Fruit fly (Drosophila melanogaster) whole organism, prepupa: ENCODE measurements around the gene Ldh.
A peak's percentile ranks its signal among the peaks of the same experiment; 100 is the strongest.

ENCODE experiments used
- CG10631 ChIP-seq: fragments of 200-800 bp; sonication (Bioruptor generic); optimal IDR thresholded peaks from 2 replicates; lab custom pipeline; 2016; ENCODE audit warnings: missing biosample characterization, missing genetic modification characterization
- CG10669 ChIP-seq: fragments of 200-800 bp; sonication (Bioruptor generic); optimal IDR thresholded peaks from 3 replicates; lab custom pipeline; 2018; ENCODE audit warnings: missing biosample characterization, mild to moderate bottlenecking, missing genetic modification characterization, moderate library complexity
- CG11294 ChIP-seq: fragments of 200-800 bp; sonication (Bioruptor generic); IDR thresholded peaks from 2 replicates; pipeline ENCODE4 v1.3.6; 2022; ENCODE audit warnings: missing biosample characterization, missing genetic modification characterization
- CG11762 ChIP-seq: fragments of 200-800 bp; sonication (Bioruptor generic); optimal IDR thresholded peaks from 3 replicates; lab custom pipeline; 2016; ENCODE audit warnings: missing biosample characterization, missing genetic modification characterization; ENCODE audit not compliant: insufficient read depth
- CG11902 ChIP-seq: fragments of 200-800 bp; sonication (Bioruptor generic); optimal IDR thresholded peaks from 3 replicates; lab custom pipeline; 2016; ENCODE audit warnings: missing biosample characterization, missing genetic modification characterization
- CG15336 ChIP-seq: fragments of 200-800 bp; sonication (Bioruptor generic); IDR thresholded peaks from 2 replicates; pipeline ENCODE4 v1.3.6; 2022; ENCODE audit warnings: missing biosample characterization, missing genetic modification characterization
- CG16779 ChIP-seq: fragments of 200-800 bp; sonication (Bioruptor generic); optimal IDR thresholded peaks from 3 replicates; lab custom pipeline; 2017; ENCODE audit warnings: missing biosample characterization, mild to moderate bottlenecking, missing genetic modification characterization
- CG3032 ChIP-seq: fragments of 200-800 bp; optimal IDR thresholded peaks from 2 replicates; lab custom pipeline; 2019; ENCODE audit warnings: missing biosample characterization, mild to moderate bottlenecking, missing genetic modification characterization, moderate library complexity
- CG31627 ChIP-seq: fragments of 200-800 bp; sonication (Bioruptor generic); optimal IDR thresholded peaks from 3 replicates; lab custom pipeline; 2016; ENCODE audit warnings: missing biosample characterization, missing genetic modification characterization
- CG32006 ChIP-seq: fragments of 200-800 bp; sonication (Bioruptor generic); optimal IDR thresholded peaks from 3 replicates; lab custom pipeline; 2017; ENCODE audit warnings: missing biosample characterization, mild to moderate bottlenecking, missing genetic modification characterization
- CG34406 ChIP-seq: fragments of 200-800 bp; sonication (Bioruptor generic); optimal IDR thresholded peaks from 3 replicates; lab custom pipeline; 2016; ENCODE audit warnings: missing biosample characterization, missing genetic modification characterization
- CG4318 ChIP-seq: fragments of 200-800 bp; sonication (Bioruptor generic); optimal IDR thresholded peaks from 3 replicates; lab custom pipeline; 2017; ENCODE audit warnings: missing biosample characterization, mild to moderate bottlenecking, missing genetic modification characterization
- CG6276 ChIP-seq: fragments of 200-800 bp; sonication (Bioruptor generic); optimal IDR thresholded peaks from 2 replicates; lab custom pipeline; 2017; ENCODE audit warnings: missing biosample characterization, mild to moderate bottlenecking, missing genetic modification characterization
- CG6792 ChIP-seq: fragments of 200-800 bp; sonication (Bioruptor generic); optimal IDR thresholded peaks from 3 replicates; lab custom pipeline; 2016; ENCODE audit warnings: missing biosample characterization, missing genetic modification characterization
- CG6808 ChIP-seq: fragments of 200-800 bp; sonication (Bioruptor generic); optimal IDR thresholded peaks from 3 replicates; lab custom pipeline; 2017; ENCODE audit warnings: missing biosample characterization, missing genetic modification characterization, mild to moderate bottlenecking, moderate library complexity, missing genetic modification reagents
- CG7368 ChIP-seq: fragments of 200-800 bp; sonication (Bioruptor generic); optimal IDR thresholded peaks from 3 replicates; lab custom pipeline; 2016; ENCODE audit warnings: missing biosample characterization, missing genetic modification characterization
- CG8119 ChIP-seq: fragments of 200-800 bp; sonication (Bioruptor generic); IDR thresholded peaks from 3 replicates; pipeline ENCODE4 v1.3.6; 2022; ENCODE audit warnings: missing biosample characterization, missing genetic modification characterization
- CG8319 ChIP-seq: fragments of 200-800 bp; sonication (Bioruptor generic); optimal IDR thresholded peaks from 3 replicates; lab custom pipeline; 2016; ENCODE audit warnings: missing biosample characterization, missing genetic modification characterization
- CG8632 ChIP-seq: fragments of 200-800 bp; sonication (Bioruptor generic); optimal IDR thresholded peaks from 3 replicates; lab custom pipeline; 2016; ENCODE audit warnings: missing biosample characterization, missing genetic modification characterization
- CG9139 ChIP-seq: fragments of 200-800 bp; sonication (Bioruptor generic); optimal IDR thresholded peaks from 3 replicates; lab custom pipeline; 2017; ENCODE audit warnings: missing biosample characterization, mild to moderate bottlenecking, missing genetic modification characterization
- Eip75B ChIP-seq: fragments of 200-800 bp; sonication (Bioruptor generic); optimal IDR thresholded peaks from 3 replicates; lab custom pipeline; 2016; ENCODE audit warnings: missing biosample characterization, missing genetic modification characterization
- Eip78C ChIP-seq: fragments of 200-800 bp; sonication (Bioruptor generic); peaks from one replicate; lab custom pipeline; 2016; ENCODE audit warnings: missing biosample characterization, missing genetic modification characterization
- Eip93F ChIP-seq: fragments of 200-800 bp; sonication (Bioruptor generic); optimal IDR thresholded peaks from 2 replicates; lab custom pipeline; 2016; ENCODE audit warnings: missing biosample characterization, mild to moderate bottlenecking, missing genetic modification characterization
- Ets21C ChIP-seq: fragments of 200-800 bp; sonication (Bioruptor generic); optimal IDR thresholded peaks from 3 replicates; lab custom pipeline; 2016; ENCODE audit warnings: missing biosample characterization, missing genetic modification characterization
- Ets96B ChIP-seq: fragments of 200-800 bp; optimal IDR thresholded peaks from 2 replicates; lab custom pipeline; 2019; ENCODE audit warnings: missing biosample characterization, mild to moderate bottlenecking, missing genetic modification characterization, moderate library complexity
- Gug ChIP-seq: fragments of 200-800 bp; sonication (Bioruptor generic); IDR thresholded peaks from 2 replicates; pipeline ENCODE4 v1.3.6; 2022; ENCODE audit warnings: missing biosample characterization, missing genetic modification characterization
- Hr38 ChIP-seq: sonication (Bioruptor generic); optimal IDR thresholded peaks from 2 replicates; lab custom pipeline; 2016; ENCODE audit warnings: missing biosample characterization, missing genetic modification characterization
- Hr39 ChIP-seq: fragments of 200-800 bp; sonication (Bioruptor generic); optimal IDR thresholded peaks from 2 replicates; lab custom pipeline; 2016; ENCODE audit warnings: missing biosample characterization, missing genetic modification characterization
- Hr4 ChIP-seq: fragments of 200-800 bp; sonication (Bioruptor generic); optimal IDR thresholded peaks from 3 replicates; lab custom pipeline; 2016; ENCODE audit warnings: missing biosample characterization, missing genetic modification characterization
- Lpt ChIP-seq: fragments of 200-800 bp; sonication (Bioruptor generic); optimal IDR thresholded peaks from 3 replicates; lab custom pipeline; 2016; ENCODE audit warnings: missing biosample characterization, missing genetic modification characterization
- Met ChIP-seq: fragments of 200-800 bp; sonication (Bioruptor generic); optimal IDR thresholded peaks from 3 replicates; lab custom pipeline; 2016; ENCODE audit warnings: missing biosample characterization, missing genetic modification characterization
- OdsH ChIP-seq: fragments of 200-800 bp; sonication (Bioruptor generic); optimal IDR thresholded peaks from 3 replicates; lab custom pipeline; 2016; ENCODE audit warnings: missing biosample characterization, missing genetic modification characterization
- Smox ChIP-seq: fragments of 200-800 bp; sonication (Bioruptor generic); optimal IDR thresholded peaks from 3 replicates; lab custom pipeline; 2016; ENCODE audit warnings: missing biosample characterization, missing genetic modification characterization
- Sox14 ChIP-seq: fragments of 200-800 bp; sonication (Bioruptor generic); optimal IDR thresholded peaks from 3 replicates; lab custom pipeline; 2016; ENCODE audit warnings: missing biosample characterization, missing genetic modification characterization
- Sox15 ChIP-seq: fragments of 200-800 bp; sonication (Bioruptor generic); optimal IDR thresholded peaks from 3 replicates; lab custom pipeline; 2016; ENCODE audit warnings: missing biosample characterization, missing genetic modification characterization
- achi ChIP-seq: fragments of 200-800 bp; sonication (Bioruptor generic); optimal IDR thresholded peaks from 3 replicates; lab custom pipeline; 2016; ENCODE audit warnings: missing biosample characterization, missing genetic modification characterization
- dac ChIP-seq: fragments of 200-800 bp; sonication (Bioruptor generic); optimal IDR thresholded peaks from 2 replicates; lab custom pipeline; 2017; ENCODE audit warnings: missing biosample characterization, mild to moderate bottlenecking, missing genetic modification characterization
- esn ChIP-seq: fragments of 200-800 bp; sonication (Bioruptor generic); optimal IDR thresholded peaks from 2 replicates; lab custom pipeline; 2016; ENCODE audit warnings: missing biosample characterization, mild to moderate bottlenecking, missing genetic modification characterization, moderate library complexity
- fd59A ChIP-seq: fragments of 200-800 bp; sonication (Bioruptor generic); optimal IDR thresholded peaks from 2 replicates; lab custom pipeline; 2017; ENCODE audit warnings: missing biosample characterization, mild to moderate bottlenecking, missing genetic modification characterization, missing genetic modification reagents
- fd85E ChIP-seq: fragments of 200-800 bp; sonication (Bioruptor generic); optimal IDR thresholded peaks from 3 replicates; lab custom pipeline; 2016; ENCODE audit warnings: missing biosample characterization, missing genetic modification characterization
- fkh ChIP-seq: fragments of 200-800 bp; sonication (Bioruptor generic); optimal IDR thresholded peaks from 3 replicates; lab custom pipeline; 2017; ENCODE audit warnings: missing biosample characterization, mild to moderate bottlenecking, missing genetic modification characterization, moderate library complexity
- lz ChIP-seq: fragments of 200-800 bp; sonication (Bioruptor generic); optimal IDR thresholded peaks from 3 replicates; lab custom pipeline; 2016; ENCODE audit warnings: missing biosample characterization, missing genetic modification characterization
- net ChIP-seq: fragments of 200-800 bp; sonication (Bioruptor generic); optimal IDR thresholded peaks from 3 replicates; lab custom pipeline; 2016; ENCODE audit warnings: missing biosample characterization, missing genetic modification characterization
- pdm3 ChIP-seq: fragments of 200-800 bp; sonication (Bioruptor generic); optimal IDR thresholded peaks from 3 replicates; lab custom pipeline; 2016; ENCODE audit warnings: missing biosample characterization, missing genetic modification characterization
- salr ChIP-seq, 2 experiments: fragments of 200-800 bp; sonication (Bioruptor generic); optimal IDR thresholded peaks; 3 replicates each; lab custom pipeline; 2016 to 2018; ENCODE audit warnings: missing biosample characterization in 2 of 2, missing genetic modification characterization in 2 of 2, mild to moderate bottlenecking in 1 of 2
- svp ChIP-seq: fragments of 200-800 bp; sonication (Bioruptor generic); peaks from one replicate; lab custom pipeline; 2016; ENCODE audit warnings: missing biosample characterization, missing genetic modification characterization
- topi ChIP-seq: fragments of 200-800 bp; sonication (Bioruptor generic); optimal IDR thresholded peaks from 3 replicates; lab custom pipeline; 2016; ENCODE audit warnings: missing biosample characterization, missing genetic modification characterization
- vri ChIP-seq: fragments of 200-800 bp; sonication (Bioruptor generic); optimal IDR thresholded peaks from 3 replicates; lab custom pipeline; 2016; ENCODE audit warnings: missing biosample characterization, mild to moderate bottlenecking, missing genetic modification characterization

The Ldh gene

DNA sequence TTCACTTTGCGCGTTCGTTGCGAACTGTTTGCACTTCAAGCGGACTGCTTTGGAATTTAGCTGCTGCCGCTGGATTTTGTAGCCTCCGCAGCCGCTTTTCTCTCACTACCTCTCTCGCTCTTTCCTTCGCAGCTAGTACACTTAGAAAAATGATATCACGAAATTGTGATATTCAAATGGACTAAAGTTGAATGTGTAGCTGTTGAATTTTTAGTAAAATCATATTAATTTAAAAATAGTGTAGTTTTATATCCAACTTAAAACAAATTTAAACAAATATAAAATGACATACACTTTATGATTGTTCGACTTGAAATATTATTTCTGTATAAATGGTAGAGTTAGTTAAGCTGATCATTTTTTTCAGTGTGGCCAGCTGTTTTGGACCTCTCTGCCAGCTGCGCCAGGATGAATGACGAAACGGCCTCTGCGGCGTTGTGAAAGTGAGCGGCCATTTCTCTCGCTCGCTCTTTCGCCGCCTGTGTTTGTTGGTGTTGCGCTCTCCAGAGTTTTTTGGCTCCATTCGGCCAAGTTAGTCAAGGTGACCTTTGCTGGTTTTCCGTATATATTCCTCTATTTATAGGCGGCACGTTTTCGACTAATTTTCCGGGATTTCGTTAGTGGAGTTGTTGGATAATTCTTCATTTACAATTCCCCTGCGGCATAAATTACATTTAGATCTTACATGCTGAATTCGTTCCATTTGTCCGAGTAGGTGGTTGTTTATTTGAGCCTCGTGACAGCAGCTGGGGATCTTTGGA lies at the start of gene Ldh (continued):
- peak; percentile 75 for TF ChIP-seq fkh (GFP tag; lab: Kevin White, UChicago)
- peak; percentile 96 for TF ChIP-seq CG6276 (GFP tag; lab: Kevin White, UChicago)
- peak; percentile 98 for TF ChIP-seq Smox
- TF ChIP-seq CG16779 (tag; lab: Kevin White, UChicago): peak; percentile 90
- TF ChIP-seq CG7368 (GFP tag; lab: Kevin White, UChicago): peak; percentile 88
- peak; percentile 95 for TF ChIP-seq Eip75B (GFP tag; lab: Kevin White, UChicago)
- TF ChIP-seq fd59A (GFP tag; lab: Kevin White, UChicago): peak; percentile 86
- TF ChIP-seq esn: peak; percentile 99
- peak; percentile 80 for TF ChIP-seq CG6808
- TF ChIP-seq, all 60 proteins: peak for 59

dm6 chr3L:6312029-6312623 lies 49.6 kb upstream of the Ldh start:
- no peak for TF ChIP-seq Ets21C
- TF ChIP-seq Hr4 (GFP tag; lab: Kevin White, UChicago): no peak
- TF ChIP-seq esn: peak; percentile 33
- TF ChIP-seq Ets96B (tag; lab: Kevin White, UChicago): peak; percentile 42
- no peak for TF ChIP-seq CG4318 (GFP tag; lab: Kevin White, UChicago)
- no peak for TF ChIP-seq CG11902 (GFP tag; lab: Kevin White, UChicago)
- TF ChIP-seq CG8632 (GFP tag; lab: Kevin White, UChicago): no peak
- TF ChIP-seq CG10631 (GFP tag; lab: Kevin White, UChicago): peak; percentile 29
- no peak for TF ChIP-seq lz (GFP tag; lab: Kevin White, UChicago)
- TF ChIP-seq Hr38 (GFP tag; lab: Kevin White, UChicago): no peak
- TF ChIP-seq CG15336 (GFP tag; lab: Robert Waterston, UW): no peak
- no peak for TF ChIP-seq Lpt (GFP tag; lab: Kevin White, UChicago)
- TF ChIP-seq Eip93F: no peak
- TF ChIP-seq CG8319 (GFP tag; lab: Kevin White, UChicago): no peak
- TF ChIP-seq pdm3 (GFP tag; lab: Kevin White, UChicago): peak; percentile 21
- no peak for TF ChIP-seq CG7368 (GFP tag; lab: Kevin White, UChicago)
- TF ChIP-seq CG9139: no peak
- peak; percentile 35 for TF ChIP-seq CG10669 (GFP tag; lab: Kevin White, UChicago)
- no peak for TF ChIP-seq fkh (GFP tag; lab: Kevin White, UChicago)
- TF ChIP-seq Hr39 (GFP tag; lab: Kevin White, UChicago): no peak
- peak; percentile 3 for TF ChIP-seq OdsH (GFP tag; lab: Kevin White, UChicago)
- TF ChIP-seq CG34406: no peak
- peak; percentile 2 for TF ChIP-seq Smox
- no peak for TF ChIP-seq fd85E (GFP tag; lab: Kevin White, UChicago)
- peak; percentile 85 for TF ChIP-seq svp (GFP tag; lab: Kevin White, UChicago)
- TF ChIP-seq vri (GFP tag; lab: Kevin White, UChicago): no peak
- peak; percentile 30 for TF ChIP-seq CG11762 (GFP tag; lab: Kevin White, UChicago)
- TF ChIP-seq achi (GFP tag; lab: Kevin White, UChicago): no peak
- no peak for TF ChIP-seq fd59A (GFP tag; lab: Kevin White, UChicago)
- no peak for TF ChIP-seq CG11294 (GFP tag; lab: Robert Waterston, UW)
- no peak for TF ChIP-seq CG6792 (GFP tag; lab: Kevin White, UChicago)
- no peak for TF ChIP-seq Sox14 (GFP tag; lab: Kevin White, UChicago)
- no peak for TF ChIP-seq dac (GFP tag; lab: Kevin White, UChicago)
- TF ChIP-seq CG6276 (GFP tag; lab: Kevin White, UChicago): no peak
- no peak for TF ChIP-seq Gug (GFP tag; lab: Robert Waterston, UW)
- peak; percentile 3 for TF ChIP-seq CG3032 (tag; lab: Kevin White, UChicago)
- no peak for TF ChIP-seq net (GFP tag; lab: Kevin White, UChicago)
- TF ChIP-seq Met: peak; percentile 7
- no peak for TF ChIP-seq salr (GFP tag; optimal IDR thresholded peaks at IDR 0.05; lab: Kevin White, UChicago)
- TF ChIP-seq Sox15 (GFP tag; lab: Kevin White, UChicago): no peak
- no peak for TF ChIP-seq CG8119 (GFP tag; lab: Robert Waterston, UW)
- TF ChIP-seq CG31627: no peak
- peak; percentile 90 for TF ChIP-seq Eip78C (GFP tag; lab: Kevin White, UChicago)
- TF ChIP-seq topi (GFP tag; lab: Kevin White, UChicago): peak; percentile 63
- TF ChIP-seq CG32006 (GFP tag; lab: Kevin White, UChicago): peak; percentile 26
- no peak for TF ChIP-seq CG6808
